Fruit fly (Drosophila melanogaster): Measurements from ENCODE around the gene CG3815.

Gene CG3815

DNA sequence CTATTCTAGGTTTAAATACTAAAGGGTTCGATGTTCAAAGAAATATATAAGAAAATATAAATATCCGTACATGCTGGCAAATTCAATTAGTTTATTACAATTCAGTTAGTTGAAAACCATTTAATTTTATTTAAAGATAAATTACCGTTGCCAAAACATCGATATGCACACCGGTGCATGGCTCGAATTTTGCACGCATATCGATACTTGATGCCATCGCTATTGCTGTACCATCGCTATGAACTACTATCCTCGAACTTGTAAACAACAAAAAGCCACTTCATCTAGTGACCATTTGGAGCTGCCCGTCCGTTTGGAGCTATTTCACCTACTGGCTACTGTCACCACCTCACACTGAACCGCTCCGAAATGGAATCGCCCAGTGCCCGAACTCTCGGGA, 34.3 kb upstream of the CG3815 start, which contains the start of gene Josd:
Gene Josd (plus strand): TSS at position 270 of the 400 bp plus-strand sequence.
- TF ChIP-seq CG4496 (GFP tag; IDR thresholded peaks at IDR 0.05): no peak
- no peak for TF ChIP-seq CG34367 (tag; optimal IDR thresholded peaks at IDR 0.05)
- no peak for TF ChIP-seq Snoo (tag; optimal IDR thresholded peaks at IDR 0.05)
- no peak for TF ChIP-seq CG13204 (GFP tag; optimal IDR thresholded peaks at IDR 0.05)
- TF ChIP-seq fd96Ca (GFP tag; IDR thresholded peaks at IDR 0.05): no peak
- TF ChIP-seq CG8301 (tag; optimal IDR thresholded peaks at IDR 0.05): no peak
- TF ChIP-seq CG17806 (tag; optimal IDR thresholded peaks at IDR 0.05): no peak
- no peak for TF ChIP-seq Pif1B (GFP tag; optimal IDR thresholded peaks at IDR 0.05)
- no peak for TF ChIP-seq CG12605 (GFP tag; IDR thresholded peaks at IDR 0.05)
- no peak for TF ChIP-seq CG8159 (tag; optimal IDR thresholded peaks at IDR 0.05)
- TF ChIP-seq CG9948 (tag; optimal IDR thresholded peaks at IDR 0.05): no peak
- no peak for TF ChIP-seq rn (GFP tag; IDR thresholded peaks at IDR 0.05)
- TF ChIP-seq D1 (tag; optimal IDR thresholded peaks at IDR 0.05): no peak

DNA sequence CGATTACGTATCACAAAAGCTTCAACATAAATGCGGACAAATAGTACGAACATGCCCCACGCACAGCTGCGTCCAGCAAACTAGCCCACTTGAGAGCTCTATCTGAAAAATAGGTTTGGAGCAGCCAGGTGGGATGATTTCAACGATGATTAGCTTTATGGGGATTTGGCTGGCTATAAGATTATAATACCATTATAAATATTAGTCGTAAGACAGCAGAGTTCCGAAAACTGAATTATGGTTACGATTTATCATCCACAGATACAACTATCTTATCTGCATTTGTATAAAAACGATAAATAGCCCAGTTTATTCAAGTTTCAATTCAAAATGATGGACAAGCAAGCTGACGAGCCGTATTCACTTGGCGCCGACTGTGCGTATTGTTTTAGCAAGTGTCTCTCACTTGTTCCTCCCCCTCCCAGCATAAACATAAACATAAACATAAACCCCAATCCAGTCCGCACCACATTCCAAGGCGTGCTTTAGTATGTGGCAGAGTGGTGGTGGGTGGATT, 31.5 kb upstream of the CG3815 start:
- no peak for TF ChIP-seq Snoo (tag; optimal IDR thresholded peaks at IDR 0.05)
- peak; percentile 25; the same call in 1 of the 2 replicates for TF ChIP-seq Ets98B (GFP tag; IDR thresholded peaks at IDR 0.05)
- 0 out of 3 replicates have a peak, but pooled peaks have one; percentile 48 for TF ChIP-seq fd96Ca (GFP tag; IDR thresholded peaks at IDR 0.05)
- no peak for TF ChIP-seq CG13204 (GFP tag; optimal IDR thresholded peaks at IDR 0.05)
- TF ChIP-seq Pif1B (GFP tag; optimal IDR thresholded peaks at IDR 0.05): no peak
- TF ChIP-seq CG8159 (tag; optimal IDR thresholded peaks at IDR 0.05): peak; percentile 32
- TF ChIP-seq CG12605 (GFP tag; IDR thresholded peaks at IDR 0.05): no peak
- TF ChIP-seq CG15710 (tag; optimal IDR thresholded peaks at IDR 0.05): peak; percentile 32
- TF ChIP-seq gl (tag; optimal IDR thresholded peaks at IDR 0.05): no peak
- peak; percentile 21 for TF ChIP-seq CG17806 (tag; optimal IDR thresholded peaks at IDR 0.05)
- no peak for TF ChIP-seq CG10348 (GFP tag; IDR thresholded peaks at IDR 0.05)
- TF ChIP-seq Pif1A (GFP tag; optimal IDR thresholded peaks at IDR 0.05): peak; percentile 14
- no peak for TF ChIP-seq CG14655 (GFP tag; optimal IDR thresholded peaks at IDR 0.05)
- peak; percentile 69 for TF ChIP-seq CG32121 (GFP tag; IDR thresholded peaks at IDR 0.05)
- TF ChIP-seq CG8301 (tag; optimal IDR thresholded peaks at IDR 0.05): peak; percentile 57
- peak; percentile 16 for TF ChIP-seq CG34367 (tag; optimal IDR thresholded peaks at IDR 0.05)
- no peak for TF ChIP-seq D1 (tag; optimal IDR thresholded peaks at IDR 0.05)
- TF ChIP-seq rn (GFP tag; IDR thresholded peaks at IDR 0.05): 0 out of 2 replicates have a peak, but pooled peaks have one; percentile 15
- peak; percentile 39 for TF ChIP-seq CG9948 (tag; optimal IDR thresholded peaks at IDR 0.05)
- no peak for TF ChIP-seq CG4496 (GFP tag; IDR thresholded peaks at IDR 0.05)
- TF ChIP-seq EcR (GFP tag; optimal IDR thresholded peaks at IDR 0.05): no peak

DNA sequence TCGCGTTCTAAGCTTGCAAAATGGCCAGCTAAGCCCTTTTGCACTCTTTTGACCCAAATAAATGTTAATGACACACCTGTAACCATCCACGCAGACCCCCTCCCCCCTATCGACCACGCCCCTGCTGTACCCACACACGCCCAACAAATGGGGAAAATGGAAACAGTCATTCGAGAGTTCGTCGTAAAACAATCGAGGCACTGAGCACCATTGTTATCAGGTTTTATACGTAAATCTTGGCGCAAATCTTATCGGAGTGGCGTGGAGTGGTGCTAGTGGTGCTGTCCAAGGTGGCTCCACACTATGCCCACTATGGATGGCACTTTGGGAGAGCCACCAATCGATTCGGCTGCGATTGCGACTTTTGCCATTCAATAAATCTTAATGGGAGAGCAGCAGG, 30.7 kb upstream of the CG3815 start:
- TF ChIP-seq CG34367 (tag; optimal IDR thresholded peaks at IDR 0.05) (no peak), CG4496 (GFP tag; IDR thresholded peaks at IDR 0.05) (no peak), Pif1B (GFP tag; optimal IDR thresholded peaks at IDR 0.05) (no peak), Ets98B (GFP tag; IDR thresholded peaks at IDR 0.05) (no peak), CG14655 (GFP tag; optimal IDR thresholded peaks at IDR 0.05) (no peak), CG12605 (GFP tag; IDR thresholded peaks at IDR 0.05) (no peak), CG17806 (tag; optimal IDR thresholded peaks at IDR 0.05) (no peak), CG32121 (GFP tag; IDR thresholded peaks at IDR 0.05) (no peak), gl (tag; optimal IDR thresholded peaks at IDR 0.05) (no peak), Snoo (tag; optimal IDR thresholded peaks at IDR 0.05) (no peak), rn (GFP tag; IDR thresholded peaks at IDR 0.05) (no peak), fd96Ca (GFP tag; IDR thresholded peaks at IDR 0.05) (no peak)

DNA sequence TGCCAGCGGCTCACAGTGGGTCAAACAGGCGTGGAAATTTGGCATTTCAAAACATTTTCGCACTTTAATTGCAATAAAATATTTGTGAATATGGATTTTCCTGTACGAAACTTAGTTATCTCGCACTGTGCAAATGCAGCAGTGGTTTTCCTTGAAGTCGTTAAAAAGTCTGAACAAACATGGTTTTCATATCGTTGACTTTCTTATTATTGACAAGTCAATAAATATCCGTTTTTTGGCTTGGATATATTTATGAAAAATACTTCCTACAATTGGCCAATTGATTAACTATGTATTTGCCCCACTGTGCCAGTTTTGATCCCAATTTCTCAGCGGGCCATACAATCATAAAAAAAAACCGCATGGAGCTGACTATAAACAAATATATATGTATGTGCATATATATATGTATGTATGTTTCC, 29.7 kb upstream of the CG3815 start:
- TF ChIP-seq CG15710 (tag; optimal IDR thresholded peaks at IDR 0.05) (peak; percentile 86), CG9948 (tag; optimal IDR thresholded peaks at IDR 0.05) (peak; percentile 89), Pif1A (GFP tag; optimal IDR thresholded peaks at IDR 0.05) (peak; percentile 96), Pif1B (GFP tag; optimal IDR thresholded peaks at IDR 0.05) (peak; percentile 91), CG34367 (tag; optimal IDR thresholded peaks at IDR 0.05) (peak; percentile 84), EcR (GFP tag; optimal IDR thresholded peaks at IDR 0.05) (no peak), CG10348 (GFP tag; IDR thresholded peaks at IDR 0.05) (peak; percentile 82), gl (tag; optimal IDR thresholded peaks at IDR 0.05) (peak; percentile 59), fd96Ca (GFP tag; IDR thresholded peaks at IDR 0.05) (peak; percentile 96), CG12605 (GFP tag; IDR thresholded peaks at IDR 0.05) (peak; percentile 85), CG17806 (tag; optimal IDR thresholded peaks at IDR 0.05) (peak; percentile 84), CG13204 (GFP tag; optimal IDR thresholded peaks at IDR 0.05) (peak; percentile 52), CG14655 (GFP tag; optimal IDR thresholded peaks at IDR 0.05) (peak; percentile 93), Ets98B (GFP tag; IDR thresholded peaks at IDR 0.05) (peak; percentile 88), D1 (tag; optimal IDR thresholded peaks at IDR 0.05) (no peak), Snoo (tag; optimal IDR thresholded peaks at IDR 0.05) (peak; percentile 85), CG32121 (GFP tag; IDR thresholded peaks at IDR 0.05) (peak; percentile 95), CG8159 (tag; optimal IDR thresholded peaks at IDR 0.05) (peak; percentile 88), CG8301 (tag; optimal IDR thresholded peaks at IDR 0.05) (peak; percentile 89), CG4496 (GFP tag; IDR thresholded peaks at IDR 0.05) (peak; percentile 92), rn (GFP tag; IDR thresholded peaks at IDR 0.05) (peak; percentile 75; the same call in 1 of the 2 replicates)

DNA sequence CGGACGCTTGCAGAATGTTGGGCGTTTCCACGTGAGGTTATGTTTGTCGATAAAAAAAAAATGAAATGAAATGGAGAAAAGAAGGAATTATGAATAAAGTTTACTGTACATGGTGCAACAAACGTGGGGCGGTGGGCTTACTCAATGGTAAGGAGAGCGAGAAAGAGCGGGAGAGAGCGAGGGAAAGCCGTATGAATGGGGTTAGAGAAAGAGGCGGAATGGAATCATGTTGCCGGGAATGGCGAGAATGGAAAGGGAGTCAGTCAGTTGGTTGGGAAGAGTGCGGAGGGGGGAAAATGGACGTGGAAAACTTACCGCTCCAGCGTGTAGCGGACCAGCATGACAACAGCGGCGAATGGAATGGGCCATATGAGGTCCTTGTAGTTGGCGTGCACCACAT, 29.1 kb upstream of the CG3815 start:
- TF ChIP-seq CG4496 (GFP tag; IDR thresholded peaks at IDR 0.05) (peak; percentile 31; the same call in 1 of the 3 replicates), CG8159 (tag; optimal IDR thresholded peaks at IDR 0.05) (no peak), CG10348 (GFP tag; IDR thresholded peaks at IDR 0.05) (no peak), fd96Ca (GFP tag; IDR thresholded peaks at IDR 0.05) (no peak)

DNA sequence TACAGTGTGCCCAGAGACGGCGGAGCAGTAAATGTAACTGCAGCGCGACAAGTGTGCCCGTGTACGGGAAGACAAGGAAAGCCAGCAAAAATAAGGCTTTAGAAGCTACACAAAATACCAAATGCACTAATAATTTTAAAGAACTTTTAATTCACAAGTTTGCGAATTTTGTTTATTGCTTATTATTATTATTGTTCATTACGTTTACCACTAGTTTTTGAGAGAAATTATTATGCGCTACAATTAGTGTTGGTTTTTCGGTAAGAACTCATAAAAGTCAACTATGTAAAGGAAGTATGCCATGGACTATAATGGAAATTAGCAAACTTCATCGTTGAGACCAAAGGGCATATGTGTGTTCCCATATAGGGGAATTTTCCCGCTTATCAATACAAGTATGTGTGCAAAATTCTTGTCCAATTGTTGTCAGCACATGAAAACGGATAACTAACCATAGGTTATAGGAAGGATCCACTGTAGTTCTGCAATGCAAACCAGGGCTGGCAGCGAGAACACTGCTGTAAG, 27.9 kb upstream of the CG3815 start, which contains the start of gene schlank:
Gene schlank (minus strand): TSS at position 42 of the 525 bp plus-strand sequence.
- TF ChIP-seq Pif1A (GFP tag; optimal IDR thresholded peaks at IDR 0.05) (no peak), CG8159 (tag; optimal IDR thresholded peaks at IDR 0.05) (peak; percentile 63), CG17806 (tag; optimal IDR thresholded peaks at IDR 0.05) (peak; percentile 28), CG13204 (GFP tag; optimal IDR thresholded peaks at IDR 0.05) (no peak), EcR (GFP tag; optimal IDR thresholded peaks at IDR 0.05) (no peak), CG14655 (GFP tag; optimal IDR thresholded peaks at IDR 0.05) (no peak), fd96Ca (GFP tag; IDR thresholded peaks at IDR 0.05) (peak; percentile 74; the same call in 2 of the 3 replicates), Pif1B (GFP tag; optimal IDR thresholded peaks at IDR 0.05) (no peak), CG4496 (GFP tag; IDR thresholded peaks at IDR 0.05) (peak; percentile 82), D1 (tag; optimal IDR thresholded peaks at IDR 0.05) (no peak), CG9948 (tag; optimal IDR thresholded peaks at IDR 0.05) (peak; percentile 8), Snoo (tag; optimal IDR thresholded peaks at IDR 0.05) (peak; percentile 7), gl (tag; optimal IDR thresholded peaks at IDR 0.05) (no peak), CG10348 (GFP tag; IDR thresholded peaks at IDR 0.05) (no peak), CG8301 (tag; optimal IDR thresholded peaks at IDR 0.05) (peak; percentile 39), CG32121 (GFP tag; IDR thresholded peaks at IDR 0.05) (peak; percentile 64), CG12605 (GFP tag; IDR thresholded peaks at IDR 0.05) (no peak), CG15710 (tag; optimal IDR thresholded peaks at IDR 0.05) (peak; percentile 43), Ets98B (GFP tag; IDR thresholded peaks at IDR 0.05) (peak; percentile 65), rn (GFP tag; IDR thresholded peaks at IDR 0.05) (0 out of 2 replicates have a peak, but pooled peaks have one; percentile 31), CG34367 (tag; optimal IDR thresholded peaks at IDR 0.05) (peak; percentile 28)
